Worm (Caenorhabditis elegans): ENCODE data around the gene hrpl-1.
"Not testable (repeated sequence)": the region's sequence is repeated elsewhere in the genome, so short reads cannot be mapped to it uniquely, and the experiment has no call there.

Gene hrpl-1

DNA sequence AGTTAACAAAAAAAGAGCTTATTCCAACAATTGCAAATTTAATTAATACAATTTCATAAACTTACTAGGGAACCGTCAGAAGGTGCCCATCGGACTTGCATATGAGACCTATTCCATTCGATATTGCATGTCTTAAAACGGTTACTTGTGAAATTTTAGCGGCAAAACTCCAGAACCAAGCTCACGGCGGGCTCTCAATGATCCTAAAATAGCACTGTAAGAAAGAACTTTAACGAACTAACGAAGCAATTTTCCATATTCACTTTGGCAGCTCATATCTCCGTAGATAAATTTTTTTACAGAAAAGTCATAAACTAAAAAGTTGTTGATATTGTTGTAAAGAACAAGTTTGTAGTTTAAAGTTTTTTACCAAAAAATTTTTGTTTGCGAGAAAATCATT, 9.1 kb downstream of the hrpl-1 start, which contains the start of gene B0252.3:
Gene B0252.3, minus strand, starts transcription at position 101 of the 400 bp plus-strand sequence.
- not testable (repeated sequence) for TF ChIP-seq ceh-82, egl-27, ceh-16 (tag; optimal IDR thresholded peaks at IDR 0.05)

DNA sequence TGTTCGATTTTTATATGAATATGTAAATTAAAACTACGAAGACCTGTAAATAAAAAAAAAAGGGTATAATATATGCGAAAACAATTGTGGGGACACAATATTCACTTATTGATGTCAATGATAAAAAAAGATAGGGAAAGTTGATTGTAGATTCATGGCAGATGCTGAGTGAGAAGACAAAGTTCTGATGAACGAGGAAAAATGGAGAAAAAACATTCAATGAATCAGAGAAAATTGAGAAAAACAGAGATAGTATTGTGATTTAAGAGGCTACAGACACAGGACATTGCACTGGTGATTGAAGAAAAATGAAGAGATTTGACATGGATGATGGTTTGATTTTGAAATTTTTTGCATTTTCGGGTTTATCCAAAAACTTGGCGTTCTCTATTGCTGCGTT, 10.2 kb downstream of the hrpl-1 start:
- TF ChIP-seq pqm-1 (tag; optimal IDR thresholded peaks at IDR 0.05) = no peak
- no peak for TF ChIP-seq nhr-25 (tag; optimal IDR thresholded peaks at IDR 0.05)
- TF ChIP-seq jun-1 (tag; optimal IDR thresholded peaks at IDR 0.05) = no peak
- TF ChIP-seq nhr-43 (tag; optimal IDR thresholded peaks at IDR 0.05; ENCODE audit: poor library complexity, severe bottlenecking) = no peak
- TF ChIP-seq mml-1 (tag; optimal IDR thresholded peaks at IDR 0.05) = no peak
- no peak for TF ChIP-seq elt-1 (tag; optimal IDR thresholded peaks at IDR 0.05)
- no peak for TF ChIP-seq ama-1 (optimal IDR thresholded peaks at IDR 0.05)
- TF ChIP-seq ceh-82 (tag; optimal IDR thresholded peaks at IDR 0.05) = no peak
- TF ChIP-seq nhr-76 (tag; optimal IDR thresholded peaks at IDR 0.05) = no peak
- no peak for TF ChIP-seq ceh-9 (tag; optimal IDR thresholded peaks at IDR 0.05)
- no peak for TF ChIP-seq lin-39 (tag; optimal IDR thresholded peaks at IDR 0.05)
- no peak for TF ChIP-seq nhr-77 (tag; optimal IDR thresholded peaks at IDR 0.05)
- no peak for TF ChIP-seq aly-2 (tag; optimal IDR thresholded peaks at IDR 0.05)
- TF ChIP-seq egl-27 (tag; optimal IDR thresholded peaks at IDR 0.05) = no peak
- no peak for TF ChIP-seq nhr-12 (tag; optimal IDR thresholded peaks at IDR 0.05)
- no peak for TF ChIP-seq fkh-10 (GFP tag; optimal IDR thresholded peaks at IDR 0.05)

DNA sequence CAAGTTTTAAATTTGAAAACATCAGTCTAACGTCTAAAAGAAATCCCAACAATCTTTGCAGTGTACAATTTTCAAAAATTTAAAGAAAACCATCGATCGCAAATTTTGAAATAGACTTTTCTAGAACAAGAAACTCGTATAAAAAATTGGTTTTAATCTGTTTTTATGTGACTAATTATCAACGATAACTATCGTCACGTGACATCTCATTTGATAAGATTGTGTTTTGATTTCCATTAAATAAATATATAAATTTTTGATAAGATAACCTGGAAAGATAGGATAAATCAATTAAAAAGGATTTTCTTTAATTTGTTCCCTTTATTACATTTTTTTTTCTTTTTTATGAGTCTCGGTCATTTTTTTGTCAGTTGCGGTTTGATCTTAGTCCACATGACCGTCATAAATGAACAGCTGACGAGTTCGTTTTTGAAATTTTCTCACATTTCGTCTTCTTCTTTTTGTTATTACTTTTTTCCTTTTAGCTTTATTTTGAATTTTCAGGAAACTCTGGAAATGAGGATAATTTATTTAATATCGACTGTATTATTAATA, 11.1 kb downstream of the hrpl-1 start, which contains the start of gene asm-1:
Gene asm-1, plus strand, starts transcription at position 505 of the 555 bp plus-strand sequence.
- TF ChIP-seq elt-2 (tag; optimal IDR thresholded peaks at IDR 0.05) (peak; percentile 26), mdl-1 (tag; optimal IDR thresholded peaks at IDR 0.05) (no peak), ama-1 (optimal IDR thresholded peaks at IDR 0.05) (no peak)

DNA sequence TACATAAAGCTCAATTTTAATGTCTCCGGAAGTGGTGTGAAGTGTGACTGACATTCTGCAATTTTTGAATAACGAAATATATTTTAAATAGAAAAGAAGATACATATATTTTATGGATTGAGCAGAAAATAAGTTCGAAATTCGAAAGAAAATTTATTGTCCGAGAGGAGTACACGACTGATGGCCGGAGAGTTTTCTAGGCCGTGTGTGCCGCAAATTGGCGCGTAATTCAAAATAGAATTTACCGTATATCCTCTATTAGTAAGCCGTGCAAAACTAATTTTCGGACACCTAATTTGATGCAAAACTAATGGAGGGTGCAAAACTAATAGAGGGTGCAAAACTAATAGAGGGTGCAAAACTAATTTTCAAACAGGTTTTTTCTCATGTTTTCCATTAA, 14.8 kb downstream of the hrpl-1 start, which contains the start of gene cyn-10:
Gene cyn-10, minus strand, starts transcription at position 57 of the 400 bp plus-strand sequence.
- TF ChIP-seq skn-1 (tag; optimal IDR thresholded peaks at IDR 0.05) (no peak), R02D3.7 (tag; optimal IDR thresholded peaks at IDR 0.05) (no peak), elt-2 (tag; optimal IDR thresholded peaks at IDR 0.05) (peak; percentile 17), elt-3 (tag; optimal IDR thresholded peaks at IDR 0.05) (no peak), eor-1 (tag; optimal IDR thresholded peaks at IDR 0.05) (peak in 1 of 2 experiments; percentile 70), nhr-28 (tag; optimal IDR thresholded peaks at IDR 0.05) (no peak), ceh-82 (tag; optimal IDR thresholded peaks at IDR 0.05) (no peak), ztf-11 (tag; optimal IDR thresholded peaks at IDR 0.05) (no peak), unc-62 (GFP tag; optimal IDR thresholded peaks at IDR 0.05) (no peak), unc-39 (tag; optimal IDR thresholded peaks at IDR 0.05) (no peak), nhr-25 (tag; optimal IDR thresholded peaks at IDR 0.05) (peak; percentile 27), ama-1 (optimal IDR thresholded peaks at IDR 0.05) (no peak), nhr-23 (tag; optimal IDR thresholded peaks at IDR 0.05) (peak; percentile 69), fos-1 (tag; optimal IDR thresholded peaks at IDR 0.05) (no peak), mml-1 (tag; optimal IDR thresholded peaks at IDR 0.05) (no peak), nfya-1 (tag; optimal IDR thresholded peaks at IDR 0.05; ENCODE audit: insufficient read depth) (peak; percentile 64), nhr-77 (tag; optimal IDR thresholded peaks at IDR 0.05) (no peak), nhr-11 (tag; optimal IDR thresholded peaks at IDR 0.05) (no peak), lin-39 (tag; optimal IDR thresholded peaks at IDR 0.05) (peak; percentile 14), ztf-4 (tag; optimal IDR thresholded peaks at IDR 0.05) (no peak), ZK546.5 (tag; optimal IDR thresholded peaks at IDR 0.05) (no peak), ceh-16 (tag; optimal IDR thresholded peaks at IDR 0.05) (no peak), pqm-1 (tag; optimal IDR thresholded peaks at IDR 0.05) (peak; percentile 18), jun-1 (tag; optimal IDR thresholded peaks at IDR 0.05) (no peak), ceh-28 (tag; optimal IDR thresholded peaks at IDR 0.05) (no peak), sea-2 (GFP tag; optimal IDR thresholded peaks at IDR 0.05) (no peak), hmg-11 (tag; optimal IDR thresholded peaks at IDR 0.05) (no peak), zag-1 (tag; optimal IDR thresholded peaks at IDR 0.05) (no peak), nhr-43 (tag; optimal IDR thresholded peaks at IDR 0.05; ENCODE audit: poor library complexity, severe bottlenecking) (peak; percentile 94), lin-15B (tag; optimal IDR thresholded peaks at IDR 0.05) (peak; percentile 58), egl-27 (tag; optimal IDR thresholded peaks at IDR 0.05) (no peak), aly-2 (tag; optimal IDR thresholded peaks at IDR 0.05) (no peak), egl-5 (tag; optimal IDR thresholded peaks at IDR 0.05) (no peak), mdl-1 (tag; optimal IDR thresholded peaks at IDR 0.05) (no peak), nhr-237 (tag; optimal IDR thresholded peaks at IDR 0.05) (no peak), daf-12 (tag; optimal IDR thresholded peaks at IDR 0.05) (no peak), elt-1 (tag; optimal IDR thresholded peaks at IDR 0.05) (no peak), nhr-76 (tag; optimal IDR thresholded peaks at IDR 0.05) (no peak), snpc-4 (tag; optimal IDR thresholded peaks at IDR 0.05) (peak; percentile 49), nhr-12 (tag; optimal IDR thresholded peaks at IDR 0.05) (no peak), lsy-12 (tag; optimal IDR thresholded peaks at IDR 0.05) (peak; percentile 75), ceh-9 (tag; optimal IDR thresholded peaks at IDR 0.05) (no peak), fkh-10 (GFP tag; optimal IDR thresholded peaks at IDR 0.05) (no peak), fkh-2 (tag; optimal IDR thresholded peaks at IDR 0.05) (no peak)

Measured in whole organism, L3 larva.